Worm (Caenorhabditis elegans): ENCODE measurements around the gene fipr-14.

Gene fipr-14

ce11 chrIV:10885915-10886314 is 9.0 kb downstream of the fipr-14 start, which contains the start of gene srlf-11:
Gene srlf-11, minus strand, starts transcription at chrIV:10886015.
- TF ChIP-seq unc-62 (GFP tag; optimal IDR thresholded peaks at IDR 0.05) (no peak), F52B5.7 (tag; optimal IDR thresholded peaks at IDR 0.05) (no peak), ceh-91 (GFP tag; IDR thresholded peaks at IDR 0.05) (no peak)

DNA sequence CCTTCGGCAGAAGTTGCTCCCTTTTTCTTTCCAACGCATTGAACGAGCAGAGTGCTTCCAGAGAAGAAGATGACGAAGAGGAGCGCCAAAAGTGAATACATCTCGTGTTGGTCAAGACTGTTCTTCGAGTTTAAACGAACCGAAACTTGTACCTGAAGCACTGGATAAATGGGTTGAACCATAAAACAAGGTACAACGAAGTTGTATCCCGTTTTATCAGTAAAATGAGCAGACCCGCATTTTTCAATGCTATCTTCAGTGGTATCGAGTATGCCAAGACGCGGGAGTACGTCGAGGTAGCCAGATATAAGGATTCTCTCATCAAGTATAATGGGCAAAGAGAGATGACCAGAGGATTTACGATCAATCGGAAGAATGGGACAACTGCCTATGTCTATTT is 10.3 kb downstream of the fipr-14 start, which contains the start of gene F13E9.16:
TSS of gene F13E9.16 (minus strand) at position 101 of the 400 bp plus-strand sequence.
- TF ChIP-seq ceh-100 (GFP tag; IDR thresholded peaks at IDR 0.05) (no peak), athp-1 (tag; optimal IDR thresholded peaks at IDR 0.05) (no peak)

- TF ChIP-seq snpc-4 (GFP tag; optimal IDR thresholded peaks at IDR 0.05) (no peak), snpc-4 (tag; optimal IDR thresholded peaks at IDR 0.05) (no peak), C17E4.6 (GFP tag; IDR thresholded peaks at IDR 0.05) (no peak), B0035.1 (tag; optimal IDR thresholded peaks at IDR 0.05) (no peak), Y56A3A.18 (GFP tag; IDR thresholded peaks at IDR 0.05) (no peak), F55B11.4 (tag; optimal IDR thresholded peaks at IDR 0.05; ENCODE audit: borderline replicate concordance, insufficient read depth) (no peak)
Measured at ce11 chrIV:10889820-10890462, 13.0 kb downstream of the fipr-14 start, which contains the start of gene F13E9.15. Gene F13E9.15, minus strand, starts transcription at chrIV:10889870.

DNA sequence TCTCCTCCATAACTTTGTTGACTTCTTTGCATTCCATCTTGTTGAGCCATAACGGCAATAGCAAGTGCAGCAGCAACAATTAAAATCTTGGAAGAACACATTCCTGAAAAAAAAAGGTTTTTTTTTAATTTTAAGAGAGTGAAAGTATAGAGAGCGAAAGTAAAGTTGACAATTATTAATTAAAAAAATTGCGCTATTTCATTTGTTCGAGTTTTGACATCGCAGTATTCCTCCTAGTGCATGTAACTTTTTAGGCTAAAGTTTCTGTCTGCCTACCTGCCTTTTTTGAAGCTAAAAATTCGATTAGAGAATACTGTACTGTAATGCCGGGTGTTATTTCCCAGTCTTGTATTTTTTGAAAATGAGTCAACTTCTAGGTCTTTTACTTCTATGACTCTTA is 15.0 kb downstream of the fipr-14 start, which contains the start of gene srlf-12:
TSS of gene srlf-12 (minus strand) at position 101 of the 400 bp plus-strand sequence.
- TF ChIP-seq K12H6.12 (tag; optimal IDR thresholded peaks at IDR 0.05) (no peak), somi-1 (GFP tag; optimal IDR thresholded peaks at IDR 0.05) (no peak), efl-1 (GFP tag; optimal IDR thresholded peaks at IDR 0.05) (no peak), let-607 (tag; optimal IDR thresholded peaks at IDR 0.05) (no peak), lin-35 (GFP tag; optimal IDR thresholded peaks at IDR 0.05) (no peak), nhr-80 (tag; optimal IDR thresholded peaks at IDR 0.05) (no peak), sdz-38 (tag; optimal IDR thresholded peaks at IDR 0.05) (no peak), B0019.2 (GFP tag; conservative IDR thresholded peaks at IDR 0.05) (no peak), hmg-20 (GFP tag; IDR thresholded peaks at IDR 0.05) (no peak), D2030.7 (GFP tag; IDR thresholded peaks at IDR 0.05) (no peak), ceh-27 (GFP tag; optimal IDR thresholded peaks at IDR 0.05) (no peak), cebp-2 (GFP tag; IDR thresholded peaks at IDR 0.05) (no peak), lsy-27 (tag; optimal IDR thresholded peaks at IDR 0.05; ENCODE audit: borderline replicate concordance, insufficient read depth) (no peak), sea-2 (GFP tag; IDR thresholded peaks at IDR 0.05) (no peak), F55B11.4 (tag; optimal IDR thresholded peaks at IDR 0.05; ENCODE audit: borderline replicate concordance, insufficient read depth) (no peak), him-1 (tag; optimal IDR thresholded peaks at IDR 0.05) (no peak), F37B4.10 (GFP tag; IDR thresholded peaks at IDR 0.05) (no peak), mes-4 (tag; optimal IDR thresholded peaks at IDR 0.05) (no peak)

DNA sequence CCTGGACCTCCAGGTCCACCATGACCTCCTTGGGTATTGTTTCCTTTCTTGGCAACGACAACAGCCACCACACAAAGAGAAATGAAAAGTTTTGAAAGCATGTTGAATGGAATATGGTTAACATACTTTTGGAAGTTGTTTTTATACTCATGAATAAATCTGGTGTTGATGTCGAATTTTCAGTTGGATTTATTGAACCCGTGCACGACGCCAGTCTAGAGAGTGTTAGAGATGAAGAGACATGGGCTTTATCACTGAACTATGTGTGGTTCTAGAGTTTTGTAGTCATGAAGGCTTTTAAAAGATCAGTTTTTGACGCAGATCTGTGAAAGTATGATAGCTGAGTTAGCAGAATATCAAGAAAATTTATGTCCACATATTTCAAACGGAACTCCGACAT is 17.3 kb downstream of the fipr-14 start, which contains the start of gene srlf-14:
TSS of gene srlf-14 (minus strand) at position 101 of the 400 bp plus-strand sequence.
- TF ChIP-seq cebp-1 (GFP tag; IDR thresholded peaks at IDR 0.05) (no peak), cebp-1 (tag; optimal IDR thresholded peaks at IDR 0.05) (no peak), tlf-1 (GFP tag; optimal IDR thresholded peaks at IDR 0.05) (no peak), F39B2.1 (GFP tag; IDR thresholded peaks at IDR 0.05) (no peak), ceh-79 (tag; optimal IDR thresholded peaks at IDR 0.05) (no peak), Y53G8AR.9 (GFP tag; conservative IDR thresholded peaks at IDR 0.05) (no peak), hsf-1 (GFP tag; IDR thresholded peaks at IDR 0.05) (no peak), T07F8.4 (tag; optimal IDR thresholded peaks at IDR 0.05) (no peak), rcor-1 (GFP tag; IDR thresholded peaks at IDR 0.05) (no peak), aptf-2 (GFP tag; conservative IDR thresholded peaks at IDR 0.05) (no peak), nhr-27 (tag; optimal IDR thresholded peaks at IDR 0.05) (no peak), egrh-3 (GFP tag; IDR thresholded peaks at IDR 0.05) (no peak), F23B12.7 (tag; optimal IDR thresholded peaks at IDR 0.05; ENCODE audit: insufficient read depth) (no peak), ccch-3 (GFP tag; optimal IDR thresholded peaks at IDR 0.05) (no peak)
